Fruit fly (Drosophila melanogaster): ENCODE data around the gene Ctns.
A peak's percentile ranks its signal among the peaks of the same experiment; 100 is the strongest.

The Ctns gene

DNA sequence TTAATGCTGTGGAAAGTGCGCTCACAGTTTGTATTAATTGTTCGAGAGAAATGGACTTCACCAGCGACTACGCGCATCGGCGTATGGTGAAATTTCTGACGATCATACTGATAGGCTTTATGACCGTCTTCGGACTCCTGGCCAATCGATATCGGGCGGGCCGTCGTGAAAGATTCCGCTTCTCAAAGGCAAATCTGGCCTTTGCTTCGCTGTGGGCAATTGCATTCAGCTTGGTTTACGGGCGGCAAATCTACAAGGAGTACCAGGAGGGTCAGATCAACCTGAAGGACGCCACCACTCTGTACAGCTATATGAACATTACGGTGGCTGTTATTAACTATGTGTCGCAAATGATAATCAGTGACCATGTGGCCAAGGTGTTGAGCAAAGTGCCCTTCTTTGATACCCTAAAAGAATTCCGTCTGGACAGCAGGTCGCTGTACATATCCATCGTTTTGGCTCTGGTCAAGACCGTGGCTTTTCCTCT is 7.1 kb downstream of the Ctns start, which contains the start of gene Gr94a:
Gene Gr94a (plus strand): TSS at position 51 of the 487 bp plus-strand sequence.
- TF ChIP-seq Dfd (GFP tag; optimal IDR thresholded peaks at IDR 0.05) (no peak), woc (GFP tag; optimal IDR thresholded peaks at IDR 0.05) (no peak), rgr (GFP tag; optimal IDR thresholded peaks at IDR 0.05) (no peak), Hr83 (GFP tag; optimal IDR thresholded peaks at IDR 0.05; ENCODE audit: poor library complexity, severe bottlenecking) (no peak), OdsH (GFP tag; optimal IDR thresholded peaks at IDR 0.05) (no peak), br (GFP tag; optimal IDR thresholded peaks at IDR 0.05) (no peak), CrebA (GFP tag; optimal IDR thresholded peaks at IDR 0.05; ENCODE audit: borderline replicate concordance) (no peak), CG32264 (GFP tag; optimal IDR thresholded peaks at IDR 0.05) (no peak), usp (GFP tag; optimal IDR thresholded peaks at IDR 0.05) (no peak), CG9705 (GFP tag; optimal IDR thresholded peaks at IDR 0.05) (no peak)

DNA sequence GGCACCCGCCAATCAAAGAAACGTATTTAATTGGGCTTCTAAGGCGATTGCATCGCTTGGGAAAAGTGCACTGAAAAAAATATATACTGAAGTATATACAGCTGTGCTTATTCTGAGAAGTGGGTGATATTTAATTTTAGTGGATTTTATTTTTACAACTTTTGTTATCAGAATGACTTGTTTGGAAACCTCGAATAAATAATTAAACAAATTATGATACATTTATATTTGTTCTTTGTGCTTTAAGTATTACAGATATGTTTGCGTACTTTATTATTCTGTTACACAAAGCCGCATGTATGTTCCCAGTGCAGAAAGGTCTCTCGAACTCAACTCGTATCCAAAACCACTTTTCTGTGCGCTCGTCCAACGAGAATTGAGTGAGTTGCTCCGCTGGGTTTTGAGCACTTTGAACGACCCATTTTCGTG is 10.1 kb downstream of the Ctns start:
- TF ChIP-seq Sp1 (GFP tag; optimal IDR thresholded peaks at IDR 0.05) (peak; percentile 90), GATAd (GFP tag; optimal IDR thresholded peaks at IDR 0.05) (peak; percentile 20), br (GFP tag; optimal IDR thresholded peaks at IDR 0.05) (peak; percentile 72), dsf (GFP tag; optimal IDR thresholded peaks at IDR 0.05; ENCODE audit: borderline replicate concordance) (peak; percentile 57), Dif (GFP tag; optimal IDR thresholded peaks at IDR 0.05; ENCODE audit: partially characterized antibody) (no peak), Hnf4 (GFP tag; optimal IDR thresholded peaks at IDR 0.05) (peak; percentile 54), h (GFP tag; optimal IDR thresholded peaks at IDR 0.05) (peak; percentile 84), Vsx2 (GFP tag; optimal IDR thresholded peaks at IDR 0.05; ENCODE audit: partially characterized antibody) (no peak), CG32264 (GFP tag; optimal IDR thresholded peaks at IDR 0.05) (peak; percentile 1), dmrt93B (GFP tag; optimal IDR thresholded peaks at IDR 0.05) (peak; percentile 80), lola (GFP tag; optimal IDR thresholded peaks at IDR 0.05) (no peak), OdsH (GFP tag; optimal IDR thresholded peaks at IDR 0.05) (peak; percentile 85), fru (GFP tag; optimal IDR thresholded peaks at IDR 0.05) (peak; percentile 84), Rel (GFP tag; optimal IDR thresholded peaks at IDR 0.05) (no peak), Rel (tag; optimal IDR thresholded peaks at IDR 0.05) (peak; percentile 39), rgr (GFP tag; optimal IDR thresholded peaks at IDR 0.05) (peak; percentile 78), sage (GFP tag; optimal IDR thresholded peaks at IDR 0.05) (peak; percentile 63), pan (optimal IDR thresholded peaks at IDR 0.05) (no peak), Jra (GFP tag; optimal IDR thresholded peaks at IDR 0.05) (peak; percentile 62), CG9705 (GFP tag; optimal IDR thresholded peaks at IDR 0.05) (peak; percentile 72), Hr78 (GFP tag; optimal IDR thresholded peaks at IDR 0.05) (no peak), HLH106 (tag; optimal IDR thresholded peaks at IDR 0.05) (peak; percentile 89), foxo (GFP tag; optimal IDR thresholded peaks at IDR 0.05) (peak in 1 of 2 experiments; percentile 84), Myc (optimal IDR thresholded peaks at IDR 0.05) (no peak), woc (GFP tag; optimal IDR thresholded peaks at IDR 0.05) (peak; percentile 85), usp (GFP tag; optimal IDR thresholded peaks at IDR 0.05) (no peak), N (GFP tag; optimal IDR thresholded peaks at IDR 0.05) (no peak), Mio (GFP tag; optimal IDR thresholded peaks at IDR 0.05) (no peak), brk (GFP tag; optimal IDR thresholded peaks at IDR 0.05) (no peak), tai (GFP tag; optimal IDR thresholded peaks at IDR 0.05) (peak; percentile 72), ey (GFP tag; optimal IDR thresholded peaks at IDR 0.05) (peak; percentile 79), psq (GFP tag; optimal IDR thresholded peaks at IDR 0.05) (peak; percentile 71), CrebA (GFP tag; optimal IDR thresholded peaks at IDR 0.05; ENCODE audit: borderline replicate concordance) (no peak), Dfd (GFP tag; optimal IDR thresholded peaks at IDR 0.05) (no peak), Hr83 (GFP tag; optimal IDR thresholded peaks at IDR 0.05; ENCODE audit: poor library complexity, severe bottlenecking) (no peak), Abd-B (GFP tag; optimal IDR thresholded peaks at IDR 0.05) (no peak), jim (GFP tag; optimal IDR thresholded peaks at IDR 0.05) (no peak), sv (GFP tag; optimal IDR thresholded peaks at IDR 0.05) (peak; percentile 26), dl (GFP tag; optimal IDR thresholded peaks at IDR 0.05; ENCODE audit: insufficient read depth in 1 of 2, partially characterized antibody in 2 of 2) (no peak)
